Worm (Caenorhabditis elegans) whole organism, midembryonic: Measurements from ENCODE around the gene pak-2.

Experiments used
- klf-2 ChIP-seq: fragments of 200-800 bp; sonication (Bioruptor generic); conservative IDR thresholded peaks from 2 replicates; pipeline ENCODE4 v1.3.6; 2022; ENCODE audit warnings: missing genetic modification reagents, missing genetic modification characterization, missing compliant biosample characterization
- ref-1 ChIP-seq: fragments of 200-800 bp; sonication (Bioruptor generic); conservative IDR thresholded peaks from 2 replicates; pipeline ENCODE4 v1.3.6; 2022; ENCODE audit warnings: missing genetic modification reagents, missing genetic modification characterization, missing compliant biosample characterization
- tab-1 ChIP-seq: fragments of 200-800 bp; sonication (Bioruptor generic); IDR thresholded peaks from 2 replicates; pipeline ENCODE4 v1.3.6; 2022; ENCODE audit warnings: missing genetic modification characterization, missing compliant biosample characterization
- ztf-29 ChIP-seq: fragments of 200-800 bp; sonication (Bioruptor generic); IDR thresholded peaks from 2 replicates; pipeline ENCODE4 v1.3.6; 2022; ENCODE audit warnings: missing genetic modification reagents, missing genetic modification characterization, missing compliant biosample characterization

ce11 chrV:11022817-11023216, 16.4 kb downstream of the pak-2 start, which contains the start of the genes C13G3.12 and hot-6:
- TF ChIP-seq tab-1 (GFP tag; lab: Robert Waterston, UW) (no peak), klf-2 (no peak), ref-1 (no peak), ztf-29 (GFP tag; lab: Robert Waterston, UW) (no peak)
